Fruit fly (Drosophila melanogaster) Kc167 (cell line): Measurements from ENCODE around the gene ND-B18.

ENCODE experiments used
- Myc ChIP-seq: fragments of >200 bp; optimal IDR thresholded peaks from 2 replicates; lab custom pipeline; 2017; ENCODE audit warnings: missing external identifiers
- Sin3A ChIP-seq: fragments of >200 bp; optimal IDR thresholded peaks from 2 replicates; lab custom pipeline; 2018; ENCODE audit warnings: missing external identifiers
- h ChIP-seq: fragments of >200 bp; optimal IDR thresholded peaks from 3 replicates; lab custom pipeline; 2018; ENCODE audit warnings: missing external identifiers
- insv ChIP-seq: fragments of >200 bp; optimal IDR thresholded peaks from 3 replicates; lab custom pipeline; 2018; ENCODE audit warnings: missing external identifiers
- psq ChIP-seq: fragments of >200 bp; optimal IDR thresholded peaks from 2 replicates; lab custom pipeline; 2017; ENCODE audit warnings: missing external identifiers
- ttk ChIP-seq: sonication (Bioruptor generic); optimal IDR thresholded peaks from 2 replicates; lab custom pipeline; 2017; ENCODE audit warnings: missing external identifiers

Gene ND-B18

dm6 chrX:15063404-15064062 lies at the start of gene ND-B18, which contains the start of gene hiw:
ND-B18 (plus strand) TSS chrX:15063733.
hiw (minus strand) TSS chrX:15063429.
- TF ChIP-seq ttk (lab: Kevin White, UChicago) = no peak
- TF ChIP-seq Myc (lab: Kevin White, UChicago) = no peak
- TF ChIP-seq psq (lab: Kevin White, UChicago) = no peak
- TF ChIP-seq h (lab: Kevin White, UChicago) = no peak
- no peak for TF ChIP-seq Sin3A (lab: Kevin White, UChicago)
- TF ChIP-seq insv = no peak

- TF ChIP-seq psq (lab: Kevin White, UChicago) = no peak
Measured at dm6 chrX:15019413-15019812, 44.1 kb upstream of the ND-B18 start.

dm6 chrX:15021021-15021477 lies 42.5 kb upstream of the ND-B18 start:
- TF ChIP-seq insv (no peak), psq (lab: Kevin White, UChicago) (peak; percentile 49), h (lab: Kevin White, UChicago) (no peak)

- TF ChIP-seq psq (lab: Kevin White, UChicago) = no peak
- no peak for TF ChIP-seq ttk (lab: Kevin White, UChicago)
- TF ChIP-seq Sin3A (lab: Kevin White, UChicago) = no peak
- TF ChIP-seq h (lab: Kevin White, UChicago) = no peak
- no peak for TF ChIP-seq Myc (lab: Kevin White, UChicago)
- no peak for TF ChIP-seq insv
Measured at dm6 chrX:15022219-15022618, 41.3 kb upstream of the ND-B18 start.

- TF ChIP-seq h (lab: Kevin White, UChicago) = no peak
- TF ChIP-seq psq (lab: Kevin White, UChicago) = no peak
- no peak for TF ChIP-seq ttk (lab: Kevin White, UChicago)
- TF ChIP-seq Myc (lab: Kevin White, UChicago) = no peak
- TF ChIP-seq Sin3A (lab: Kevin White, UChicago) = no peak
- TF ChIP-seq insv = no peak
Measured at dm6 chrX:15023395-15023794, 40.1 kb upstream of the ND-B18 start.

- TF ChIP-seq ttk (lab: Kevin White, UChicago) (no peak), Sin3A (lab: Kevin White, UChicago) (no peak), psq (lab: Kevin White, UChicago) (no peak), insv (no peak), Myc (lab: Kevin White, UChicago) (no peak), h (lab: Kevin White, UChicago) (no peak)
Measured at dm6 chrX:15023826-15024545, 39.5 kb upstream of the ND-B18 start, which contains the start of gene be. be (plus strand) TSS chrX:15024436.

- no peak for TF ChIP-seq Sin3A (lab: Kevin White, UChicago)
- no peak for TF ChIP-seq h (lab: Kevin White, UChicago)
- no peak for TF ChIP-seq ttk (lab: Kevin White, UChicago)
- no peak for TF ChIP-seq psq (lab: Kevin White, UChicago)
- no peak for TF ChIP-seq Myc (lab: Kevin White, UChicago)
Measured at dm6 chrX:15024728-15025127, 38.8 kb upstream of the ND-B18 start.

- TF ChIP-seq Sin3A (lab: Kevin White, UChicago) = no peak
- no peak for TF ChIP-seq h (lab: Kevin White, UChicago)
- no peak for TF ChIP-seq insv
Measured at dm6 chrX:15025737-15026136, 37.8 kb upstream of the ND-B18 start.

dm6 chrX:15026897-15027296 lies 36.6 kb upstream of the ND-B18 start:
- no peak for TF ChIP-seq psq (lab: Kevin White, UChicago)
- TF ChIP-seq ttk (lab: Kevin White, UChicago) = no peak
- TF ChIP-seq Sin3A (lab: Kevin White, UChicago) = no peak
- TF ChIP-seq insv = no peak
- no peak for TF ChIP-seq h (lab: Kevin White, UChicago)
- TF ChIP-seq Myc (lab: Kevin White, UChicago) = no peak

- TF ChIP-seq h (lab: Kevin White, UChicago) = no peak
- TF ChIP-seq Myc (lab: Kevin White, UChicago) = no peak
- TF ChIP-seq ttk (lab: Kevin White, UChicago) = no peak
- TF ChIP-seq psq (lab: Kevin White, UChicago) = no peak
- TF ChIP-seq insv = no peak
- no peak for TF ChIP-seq Sin3A (lab: Kevin White, UChicago)
Measured at dm6 chrX:15028152-15028551, 35.4 kb upstream of the ND-B18 start.

dm6 chrX:15029864-15030263 lies 33.7 kb upstream of the ND-B18 start:
- TF ChIP-seq insv = no peak

- TF ChIP-seq ttk (lab: Kevin White, UChicago) (no peak), psq (lab: Kevin White, UChicago) (no peak), h (lab: Kevin White, UChicago) (no peak), Myc (lab: Kevin White, UChicago) (no peak)
Measured at dm6 chrX:15042499-15042898, 21.0 kb upstream of the ND-B18 start.
